Fruit fly (Drosophila melanogaster) whole organism: ENCODE data around the gene CG14974.

Experiments used
- EcR ChIP-seq, 2 experiments: fragments of >200 bp; optimal IDR thresholded peaks; 2 replicates each; lab custom pipeline; 2017; ENCODE audit warnings: missing biosample characterization in 2 of 2, missing genetic modification characterization in 2 of 2, missing genetic modification reagents in 2 of 2
- usp ChIP-seq: fragments of >200 bp; optimal IDR thresholded peaks from 2 replicates; lab custom pipeline; 2017; ENCODE audit warnings: missing biosample characterization, missing genetic modification characterization, mixed read lengths

DNA sequence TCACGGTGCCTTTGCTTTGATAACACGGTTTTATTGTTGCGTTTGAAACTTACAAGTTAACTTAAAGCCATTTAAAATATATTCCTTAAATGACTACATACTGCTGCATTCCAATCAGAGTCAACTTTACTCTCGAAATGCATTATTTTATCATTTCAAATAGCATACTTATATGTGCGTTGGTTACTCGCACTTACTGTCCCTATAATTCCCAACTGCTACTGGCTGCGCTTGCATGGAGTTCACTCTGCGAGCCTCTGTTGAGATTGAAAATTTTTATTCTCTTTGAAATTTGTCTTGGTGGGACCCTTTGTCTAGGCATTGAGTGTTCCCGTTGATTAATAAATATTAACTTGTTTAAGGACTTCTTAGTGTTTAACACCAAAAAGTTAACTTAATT is 27.3 kb downstream of the CG14974 start:
- TF ChIP-seq usp (GFP tag; lab: Kevin White, UChicago) (no peak), EcR (GFP tag; optimal IDR thresholded peaks at IDR 0.05; lab: Kevin White, UChicago) (no peak)
